Fruit fly (Drosophila melanogaster): ENCODE results near the gene Nlp.

The Nlp gene

dm6 chr3R:30021559-30022451 is 17.2 kb downstream of the Nlp start, which contains the start of gene Mgat2 (continued):
- TF ChIP-seq CG11456 (GFP tag; IDR thresholded peaks at IDR 0.05) (no peak), gcm (GFP tag; optimal IDR thresholded peaks at IDR 0.05) (peak; percentile 97), CG7963 (GFP tag; IDR thresholded peaks at IDR 0.05; ENCODE audit: partially characterized antibody) (peak; percentile 82), org-1 (GFP tag; optimal IDR thresholded peaks at IDR 0.05) (no peak), stc (GFP tag; IDR thresholded peaks at IDR 0.05) (no peak), hth (optimal IDR thresholded peaks at IDR 0.05) (no peak), Rfx (GFP tag; IDR thresholded peaks at IDR 0.05) (peak; percentile 37; the same call in 1 of the 2 replicates), wor (GFP tag; IDR thresholded peaks at IDR 0.05) (no peak), CG6654 (GFP tag; optimal IDR thresholded peaks at IDR 0.05) (no peak), aop (GFP tag; IDR thresholded peaks at IDR 0.05) (no peak), gce (GFP tag; IDR thresholded peaks at IDR 0.05) (peak; percentile 31; the same call in 1 of the 3 replicates), CG6272 (GFP tag; IDR thresholded peaks at IDR 0.05) (no peak), Dip2 (GFP tag; IDR thresholded peaks at IDR 0.05) (no peak), Side (GFP tag; optimal IDR thresholded peaks at IDR 0.05) (peak; percentile 63), TFAM (GFP tag; optimal IDR thresholded peaks at IDR 0.05) (no peak), Bdp1 (GFP tag; optimal IDR thresholded peaks at IDR 0.05) (no peak), Hr78 (GFP tag; optimal IDR thresholded peaks at IDR 0.05) (no peak), CG18599 (GFP tag; optimal IDR thresholded peaks at IDR 0.05) (no peak), CG2678 (tag; optimal IDR thresholded peaks at IDR 0.05) (no peak), CG6813 (GFP tag; optimal IDR thresholded peaks at IDR 0.05) (peak; percentile 55), dimm (GFP tag; IDR thresholded peaks at IDR 0.05) (no peak), emc (GFP tag; optimal IDR thresholded peaks at IDR 0.05) (no peak), Doc3 (GFP tag; IDR thresholded peaks at IDR 0.05; ENCODE audit: partially characterized antibody) (peak; percentile 94), unpg (GFP tag; optimal IDR thresholded peaks at IDR 0.05) (no peak), zen2 (GFP tag; IDR thresholded peaks at IDR 0.05; ENCODE audit: partially characterized antibody) (peak; percentile 90), row (GFP tag; IDR thresholded peaks at IDR 0.05) (no peak), CG17802 (tag; optimal IDR thresholded peaks at IDR 0.05) (no peak), Oli (tag; optimal IDR thresholded peaks at IDR 0.05) (no peak), D (optimal IDR thresholded peaks at IDR 0.05) (no peak), D (GFP tag; optimal IDR thresholded peaks at IDR 0.05) (no peak), zfh1 (GFP tag; IDR thresholded peaks at IDR 0.05) (0 out of 3 replicates have a peak, but pooled peaks have one; percentile 33), CG18619 (GFP tag; optimal IDR thresholded peaks at IDR 0.05) (no peak), hb (GFP tag; IDR thresholded peaks at IDR 0.05; ENCODE audit: partially characterized antibody) (peak; percentile 75), zfh2 (GFP tag; optimal IDR thresholded peaks at IDR 0.05) (no peak), lola (GFP tag; optimal IDR thresholded peaks at IDR 0.05) (peak in 1 of 3 experiments; percentile 8), CG3847 (GFP tag; IDR thresholded peaks at IDR 0.05) (no peak), en (GFP tag; optimal IDR thresholded peaks at IDR 0.05) (no peak), gsb-n (tag; optimal IDR thresholded peaks at IDR 0.05) (peak; percentile 33), Nf-YC (tag; optimal IDR thresholded peaks at IDR 0.05) (peak; percentile 55), Adf1 (GFP tag; IDR thresholded peaks at IDR 0.05) (peak; percentile 61; the same call in 1 of the 2 replicates), dati (GFP tag; IDR thresholded peaks at IDR 0.05) (no peak), CG30020 (tag; optimal IDR thresholded peaks at IDR 0.05) (no peak), CG14710 (tag; optimal IDR thresholded peaks at IDR 0.05) (peak; percentile 19), CG13894 (tag; optimal IDR thresholded peaks at IDR 0.05) (peak; percentile 48), Xbp1 (GFP tag; optimal IDR thresholded peaks at IDR 0.05) (no peak), Hr39 (optimal IDR thresholded peaks at IDR 0.05) (no peak), ham (GFP tag; IDR thresholded peaks at IDR 0.05) (no peak), Sry-β (GFP tag; optimal IDR thresholded peaks at IDR 0.05) (peak; percentile 56), CG30403 (GFP tag; optimal IDR thresholded peaks at IDR 0.05) (no peak)

Measured in whole organism, embryonic.